Worm (Caenorhabditis elegans) whole organism, young adult: Measurements from ENCODE around the gene srh-71.

Experiments used
- B0019.2 ChIP-seq: fragments of 200-800 bp; sonication (Bioruptor generic); conservative IDR thresholded peaks from 2 replicates; pipeline ENCODE4 v1.3.6; 2022; ENCODE audit warnings: missing genetic modification reagents, missing genetic modification characterization, missing compliant biosample characterization
- B0336.3 ChIP-seq: fragments of 200-800 bp; sonication (Bioruptor generic); IDR thresholded peaks from 2 replicates; pipeline ENCODE4 v1.3.6; 2022; ENCODE audit warnings: missing genetic modification characterization, missing compliant biosample characterization
- F10E7.11 ChIP-seq: sonication (generic microtip); optimal IDR thresholded peaks from 2 replicates; lab custom pipeline; 2017; ENCODE audit warnings: mild to moderate bottlenecking, missing genetic modification characterization, moderate library complexity, missing compliant biosample characterization
- F23B12.7 ChIP-seq: sonication (generic microtip); optimal IDR thresholded peaks from 2 replicates; lab custom pipeline; 2017; ENCODE audit warnings: missing genetic modification characterization, mild to moderate bottlenecking, missing compliant biosample characterization, antibody characterized with exemption, moderate library complexity; ENCODE audit not compliant: insufficient read depth
- F33H1.4 ChIP-seq: fragments of 200-800 bp; sonication (Bioruptor generic); IDR thresholded peaks from 2 replicates; pipeline ENCODE4 v1.3.6; 2022; ENCODE audit warnings: missing genetic modification reagents, missing genetic modification characterization, missing compliant biosample characterization
- F39B2.1 ChIP-seq: fragments of 200-800 bp; sonication (Bioruptor generic); IDR thresholded peaks from 2 replicates; pipeline ENCODE4 v1.3.6; 2022; ENCODE audit warnings: missing genetic modification reagents, missing genetic modification characterization, missing compliant biosample characterization
- F57C9.4 ChIP-seq: sonication (generic microtip); optimal IDR thresholded peaks from 2 replicates; lab custom pipeline; 2017; ENCODE audit warnings: mild to moderate bottlenecking, missing genetic modification characterization, missing compliant biosample characterization
- K11D2.4 ChIP-seq: fragments of 200-800 bp; sonication (Bioruptor generic); IDR thresholded peaks from 2 replicates; pipeline ENCODE4 v1.3.6; 2022; ENCODE audit warnings: missing genetic modification reagents, missing genetic modification characterization, missing compliant biosample characterization
- Y53F4B.3 ChIP-seq: fragments of 200-800 bp; sonication (Bioruptor generic); IDR thresholded peaks from 2 replicates; pipeline ENCODE4 v1.3.6; 2022; ENCODE audit warnings: missing genetic modification reagents, missing genetic modification characterization, missing compliant biosample characterization
- Y79H2A.3 ChIP-seq: fragments of 200-800 bp; sonication (Bioruptor generic); conservative IDR thresholded peaks from 2 replicates; pipeline ENCODE4 v1.3.6; 2022; ENCODE audit warnings: missing genetic modification reagents, missing genetic modification characterization, missing compliant biosample characterization
- Y95B8A.8 ChIP-seq: fragments of 200-800 bp; sonication (Bioruptor generic); IDR thresholded peaks from 2 replicates; pipeline ENCODE4 v1.3.6; 2022; ENCODE audit warnings: missing genetic modification reagents, missing genetic modification characterization, missing compliant biosample characterization
- atf-7 ChIP-seq: sonication (generic microtip); optimal IDR thresholded peaks from 2 replicates; lab custom pipeline; 2017; ENCODE audit warnings: mild to moderate bottlenecking, missing genetic modification characterization, missing compliant biosample characterization
- attf-5 ChIP-seq: fragments of 200-800 bp; sonication (Bioruptor generic); optimal IDR thresholded peaks from 2 replicates; lab custom pipeline; 2018; ENCODE audit warnings: mild to moderate bottlenecking, missing genetic modification characterization, missing compliant biosample characterization
- bed-1 ChIP-seq: fragments of 200-800 bp; sonication (Bioruptor generic); IDR thresholded peaks from 2 replicates; pipeline ENCODE4 v1.3.6; 2022; ENCODE audit warnings: missing genetic modification reagents, missing genetic modification characterization, missing compliant biosample characterization
- ccch-3 ChIP-seq: fragments of 200-800 bp; sonication (Bioruptor generic); optimal IDR thresholded peaks from 2 replicates; lab custom pipeline; 2018; ENCODE audit warnings: mild to moderate bottlenecking, missing genetic modification characterization, missing compliant biosample characterization
- cebp-1 ChIP-seq, 2 experiments: fragments of 200-800 bp in 1 of 2; sonication (Bioruptor generic) in 1 of 2; sonication (generic microtip) in 1 of 2; IDR thresholded peaks in 1 of 2; optimal IDR thresholded peaks in 1 of 2; 2 replicates each; pipeline versions ENCODE4 v1.3.6 to Lab custom; 2017 to 2022; ENCODE audit warnings: missing compliant biosample characterization in 2 of 2, missing genetic modification characterization in 2 of 2, mild to moderate bottlenecking in 1 of 2, missing genetic modification reagents in 1 of 2, moderate library complexity in 1 of 2
- cebp-2 ChIP-seq: fragments of 200-800 bp; sonication (Bioruptor generic); IDR thresholded peaks from 2 replicates; pipeline ENCODE4 v1.3.6; 2022; ENCODE audit warnings: missing genetic modification characterization, missing compliant biosample characterization
- ceh-100 ChIP-seq: fragments of 200-800 bp; sonication (Bioruptor generic); IDR thresholded peaks from 2 replicates; pipeline ENCODE4 v1.3.6; 2022; ENCODE audit warnings: missing genetic modification reagents, missing genetic modification characterization, missing compliant biosample characterization
- ceh-27 ChIP-seq: fragments of 200-800 bp; sonication (Bioruptor generic); optimal IDR thresholded peaks from 2 replicates; lab custom pipeline; 2018; ENCODE audit warnings: mild to moderate bottlenecking, missing genetic modification characterization, moderate library complexity, missing compliant biosample characterization
- ceh-40 ChIP-seq: fragments of 200-800 bp; sonication (Bioruptor generic); IDR thresholded peaks from 2 replicates; pipeline ENCODE4 v1.3.6; 2022; ENCODE audit warnings: missing genetic modification characterization, missing compliant biosample characterization
- ceh-58 ChIP-seq: fragments of 200-800 bp; sonication (Bioruptor generic); IDR thresholded peaks from 2 replicates; pipeline ENCODE4 v1.3.6; 2022; ENCODE audit warnings: missing genetic modification characterization, missing compliant biosample characterization
- ceh-79 ChIP-seq: sonication (generic microtip); optimal IDR thresholded peaks from 2 replicates; lab custom pipeline; 2017; ENCODE audit warnings: mild to moderate bottlenecking, missing genetic modification characterization, missing compliant biosample characterization
- chd-7 ChIP-seq: sonication (generic microtip); optimal IDR thresholded peaks from 2 replicates; lab custom pipeline; 2016; ENCODE audit warnings: mild to moderate bottlenecking, missing genetic modification characterization, moderate library complexity, missing compliant biosample characterization
- dox-1 ChIP-seq: fragments of 200-800 bp; sonication (Bioruptor generic); IDR thresholded peaks from 2 replicates; pipeline ENCODE4 v1.3.6; 2022; ENCODE audit warnings: missing genetic modification reagents, missing genetic modification characterization, missing compliant biosample characterization
- fkh-3 ChIP-seq: sonication (generic microtip); optimal IDR thresholded peaks from 2 replicates; lab custom pipeline; 2016; ENCODE audit warnings: mild to moderate bottlenecking, missing genetic modification characterization, missing compliant biosample characterization
- gei-17 ChIP-seq: fragments of 200-800 bp; sonication (Bioruptor generic); optimal IDR thresholded peaks from 2 replicates; lab custom pipeline; 2018; ENCODE audit warnings: mild to moderate bottlenecking, missing genetic modification characterization, missing compliant biosample characterization
- him-1 ChIP-seq: sonication (generic microtip); optimal IDR thresholded peaks from 2 replicates; lab custom pipeline; 2016; ENCODE audit warnings: missing genotype, missing genetic modification reagents, missing genetic modification characterization, missing compliant biosample characterization
- hmg-1.2 ChIP-seq: fragments of 200-800 bp; sonication (Bioruptor generic); IDR thresholded peaks from 2 replicates; pipeline ENCODE4 v1.3.6; 2022; ENCODE audit warnings: missing genetic modification reagents, missing genetic modification characterization, missing compliant biosample characterization
- lin-26 ChIP-seq: fragments of 200-800 bp; sonication (Bioruptor generic); IDR thresholded peaks from 2 replicates; pipeline ENCODE4 v1.3.6; 2022; ENCODE audit warnings: missing genetic modification reagents, missing genetic modification characterization, missing compliant biosample characterization
- lin-35 ChIP-seq, 3 experiments: fragments of 150-350 bp in 2 of 3; sonication (generic microtip) in 1 of 3; optimal IDR thresholded peaks; 2 replicates each; lab custom pipeline; 2014 to 2018; ENCODE audit warnings: missing biosample characterization in 3 of 3, missing genetic modification characterization in 3 of 3, missing genetic modification reagents in 3 of 3
- lsy-27 ChIP-seq: sonication (generic microtip); optimal IDR thresholded peaks from 2 replicates; lab custom pipeline; 2017; ENCODE audit warnings: missing genetic modification characterization, mild to moderate bottlenecking, missing compliant biosample characterization, antibody characterized with exemption, missing genotype, borderline replicate concordance; ENCODE audit not compliant: insufficient read depth
- madf-10 ChIP-seq: sonication (generic microtip); optimal IDR thresholded peaks from 2 replicates; lab custom pipeline; 2016; ENCODE audit warnings: mild to moderate bottlenecking, missing genetic modification characterization, missing compliant biosample characterization
- mxl-1 ChIP-seq: sonication (generic microtip); optimal IDR thresholded peaks from 2 replicates; lab custom pipeline; 2016; ENCODE audit warnings: missing genetic modification characterization, missing compliant biosample characterization
- nfya-1 ChIP-seq: sonication (generic microtip); optimal IDR thresholded peaks from 2 replicates; lab custom pipeline; 2017; ENCODE audit warnings: antibody characterized with exemption, missing compliant biosample characterization, missing genetic modification characterization, borderline replicate concordance; ENCODE audit not compliant: insufficient read depth
- nhr-120 ChIP-seq: fragments of 200-800 bp; sonication (Bioruptor generic); IDR thresholded peaks from 2 replicates; pipeline ENCODE4 v1.3.6; 2022; ENCODE audit warnings: missing genetic modification characterization, missing compliant biosample characterization
- nhr-179 ChIP-seq: sonication (generic microtip); optimal IDR thresholded peaks from 2 replicates; lab custom pipeline; 2016; ENCODE audit warnings: mild to moderate bottlenecking, missing genetic modification characterization, missing compliant biosample characterization
- pbrm-1 ChIP-seq: fragments of 200-800 bp; sonication (Bioruptor generic); IDR thresholded peaks from 2 replicates; pipeline ENCODE4 v1.3.6; 2022; ENCODE audit warnings: missing genetic modification reagents, missing genetic modification characterization, missing compliant biosample characterization
- rec-8 ChIP-seq, 2 experiments: sonication (generic microtip); optimal IDR thresholded peaks; 2 replicates each; lab custom pipeline; 2016; ENCODE audit warnings: mild to moderate bottlenecking in 2 of 2, missing genetic modification characterization in 2 of 2, missing genetic modification reagents in 2 of 2, missing genotype in 2 of 2, missing biosample characterization in 1 of 2, missing compliant biosample characterization in 1 of 2, moderate library complexity in 1 of 2
- repo-1 ChIP-seq: sonication (generic microtip); optimal IDR thresholded peaks from 2 replicates; lab custom pipeline; 2017; ENCODE audit warnings: mild to moderate bottlenecking, missing genetic modification characterization, missing compliant biosample characterization
- rpc-1 ChIP-seq, 2 experiments: fragments of 150-350 bp in 1 of 2; sonication (generic microtip) in 1 of 2; optimal IDR thresholded peaks; 2 replicates each; lab custom pipeline; 2014 to 2018; ENCODE audit warnings: missing biosample characterization in 1 of 2, missing genetic modification characterization in 1 of 2, missing genetic modification reagents in 1 of 2, missing genotype in 1 of 2
- sea-2 ChIP-seq: fragments of 200-800 bp; sonication (Bioruptor generic); IDR thresholded peaks from 2 replicates; pipeline ENCODE4 v1.3.6; 2022; ENCODE audit warnings: missing genetic modification characterization, missing compliant biosample characterization
- snpc-1.3 ChIP-seq: sonication (generic microtip); optimal IDR thresholded peaks from 2 replicates; lab custom pipeline; 2017; ENCODE audit warnings: missing genetic modification characterization, mild to moderate bottlenecking, missing compliant biosample characterization, antibody characterized with exemption, moderate library complexity, missing genotype, missing genetic modification reagents; ENCODE audit not compliant: insufficient read depth
- sptf-2 ChIP-seq: fragments of 200-800 bp; sonication (Bioruptor generic); optimal IDR thresholded peaks from 2 replicates; lab custom pipeline; 2018; ENCODE audit warnings: mild to moderate bottlenecking, missing genetic modification characterization, missing compliant biosample characterization
- zfh-2 ChIP-seq: fragments of 200-800 bp; sonication (Bioruptor generic); conservative IDR thresholded peaks from 2 replicates; pipeline ENCODE4 v1.3.6; 2022; ENCODE audit warnings: missing genetic modification reagents, missing genetic modification characterization, missing compliant biosample characterization
- ztf-26 ChIP-seq: sonication (generic microtip); optimal IDR thresholded peaks from 2 replicates; lab custom pipeline; 2017; ENCODE audit warnings: missing genetic modification characterization, missing compliant biosample characterization
- ztf-3 ChIP-seq: fragments of 200-800 bp; sonication (Bioruptor generic); optimal IDR thresholded peaks from 2 replicates; lab custom pipeline; 2018; ENCODE audit warnings: mild to moderate bottlenecking, missing genetic modification characterization, missing compliant biosample characterization

srh-71 gene

ce11 chrII:3123206-3123605 lies at the start of gene srh-71:
Gene srh-71 (plus strand): TSS chrII:3123506.
- TF ChIP-seq nhr-120 (GFP tag; lab: Robert Waterston, UW) = no peak
- no peak for TF ChIP-seq ztf-3 (GFP tag; lab: Kevin White, UChicago)
- TF ChIP-seq zfh-2 (GFP tag; lab: Robert Waterston, UW) = no peak
- TF ChIP-seq fkh-3 = no peak
- no peak for TF ChIP-seq nhr-179 (tag; lab: Kevin White, UChicago)
- TF ChIP-seq ceh-40 = no peak

DNA sequence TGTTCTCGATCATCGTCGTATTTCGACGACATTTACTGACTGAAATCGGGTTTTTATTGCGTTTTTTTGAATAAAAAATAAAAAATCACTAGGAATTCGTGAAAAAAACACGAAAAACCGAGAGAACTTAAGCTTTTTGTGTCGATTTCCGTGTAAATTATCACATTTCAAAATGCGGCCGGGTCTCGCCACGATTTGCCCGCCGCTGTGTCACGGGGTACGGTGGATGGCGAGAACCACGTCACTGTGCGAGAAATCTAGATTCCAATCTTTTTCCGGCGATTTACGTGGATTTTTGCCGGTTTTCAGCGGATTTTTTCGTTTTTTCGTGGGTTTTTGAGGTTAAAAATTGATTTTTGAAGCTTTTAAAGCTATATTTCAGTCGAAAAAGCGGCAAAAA lies 46.4 kb upstream of the srh-71 start, which contains the start of gene Y25C1A.8:
TSS of gene Y25C1A.8 (minus strand) at position 45 of the 400 bp plus-strand sequence.
- no peak for TF ChIP-seq nfya-1
- TF ChIP-seq ceh-100 (GFP tag; lab: Robert Waterston, UW) = peak; percentile 83
- TF ChIP-seq F57C9.4 (tag; lab: Kevin White, UChicago) = peak; percentile 67
- peak; percentile 51 for TF ChIP-seq snpc-1.3 (tag; lab: Kevin White, UChicago)
- TF ChIP-seq repo-1 = peak; percentile 91
- no peak for TF ChIP-seq rec-8 (tag; optimal IDR thresholded peaks at IDR 0.05; lab: Kevin White, UChicago)
- no peak for TF ChIP-seq lsy-27 (tag; lab: Kevin White, UChicago)
- peak; percentile 83 for TF ChIP-seq ztf-26 (tag; lab: Kevin White, UChicago)
- peak; percentile 3 to 90 (median 71) for TF ChIP-seq lin-35 (GFP tag; optimal IDR thresholded peaks at IDR 0.05; lab: Kevin White, UChicago)
- no peak for TF ChIP-seq F39B2.1 (GFP tag; lab: Robert Waterston, UW)
- no peak for TF ChIP-seq ccch-3 (GFP tag; lab: Kevin White, UChicago)
- peak; percentile 51 for TF ChIP-seq madf-10 (tag; lab: Kevin White, UChicago)
- peak; percentile 75 for TF ChIP-seq hmg-1.2
- TF ChIP-seq nhr-120 (GFP tag; lab: Robert Waterston, UW) = no peak
- TF ChIP-seq chd-7 (tag; lab: Kevin White, UChicago) = no peak
- TF ChIP-seq Y79H2A.3 = no peak
- peak; percentile 15 for TF ChIP-seq mxl-1 (tag; lab: Kevin White, UChicago)
- peak; percentile 97 for TF ChIP-seq atf-7 (tag; lab: Kevin White, UChicago)
- peak; percentile 86 for TF ChIP-seq zfh-2 (GFP tag; lab: Robert Waterston, UW)
- no peak for TF ChIP-seq bed-1 (GFP tag; lab: Robert Waterston, UW)
- TF ChIP-seq K11D2.4 (GFP tag; lab: Robert Waterston, UW) = no peak; the same call in 1 of the 2 replicates
- TF ChIP-seq cebp-2 (GFP tag; lab: Robert Waterston, UW) = no peak
- TF ChIP-seq B0019.2 (GFP tag; lab: Robert Waterston, UW) = no peak
- TF ChIP-seq cebp-1 (GFP tag; IDR thresholded peaks at IDR 0.05; lab: Robert Waterston, UW) = peak; percentile 86
- TF ChIP-seq cebp-1 (tag; optimal IDR thresholded peaks at IDR 0.05; lab: Kevin White, UChicago) = peak; percentile 95
- peak; percentile 74 for TF ChIP-seq gei-17 (GFP tag; lab: Kevin White, UChicago)
- peak; percentile 9 for TF ChIP-seq ceh-79 (tag; lab: Kevin White, UChicago)
- peak; percentile 24 for TF ChIP-seq rpc-1 (optimal IDR thresholded peaks at IDR 0.05; lab: Kevin White, UChicago)
- TF ChIP-seq rpc-1 (tag; optimal IDR thresholded peaks at IDR 0.05; lab: Kevin White, UChicago) = no peak
- TF ChIP-seq pbrm-1 (GFP tag; lab: Robert Waterston, UW) = peak; percentile 96
- peak; percentile 96 for TF ChIP-seq B0336.3 (GFP tag; lab: Robert Waterston, UW)
- TF ChIP-seq Y95B8A.8 (GFP tag; lab: Robert Waterston, UW) = no peak; the same call in none of the 2 replicates
- no peak for TF ChIP-seq Y53F4B.3 (GFP tag; lab: Robert Waterston, UW)
- TF ChIP-seq lin-26 (GFP tag; lab: Robert Waterston, UW) = no peak
- peak; percentile 30 for TF ChIP-seq him-1 (tag; lab: Kevin White, UChicago)
- TF ChIP-seq F23B12.7 (tag; lab: Kevin White, UChicago) = peak; percentile 92
- no peak for TF ChIP-seq sptf-2
- no peak for TF ChIP-seq sea-2 (GFP tag; lab: Robert Waterston, UW)
- TF ChIP-seq F33H1.4 (GFP tag; lab: Robert Waterston, UW) = peak; percentile 100
- no peak for TF ChIP-seq F10E7.11 (tag; lab: Kevin White, UChicago)
- peak; percentile 83 for TF ChIP-seq attf-5 (GFP tag; lab: Kevin White, UChicago)
- no peak for TF ChIP-seq ceh-27 (GFP tag; lab: Kevin White, UChicago)
- no peak; the same call in 1 of the 2 replicates for TF ChIP-seq dox-1 (GFP tag; lab: Robert Waterston, UW)
- no peak for TF ChIP-seq ceh-58 (GFP tag; lab: Robert Waterston, UW)
